Worm (Caenorhabditis elegans) whole organism, L2 larva: ENCODE measurements around the gene tag-343.

Experiments used
- C34F6.9 ChIP-seq: fragments of 150-350 bp; optimal IDR thresholded peaks from 2 replicates; lab custom pipeline; 2014; ENCODE audit warnings: missing biosample characterization, missing genetic modification characterization
- F13H6.1 ChIP-seq: sonication (generic microtip); optimal IDR thresholded peaks from 2 replicates; lab custom pipeline; 2016; ENCODE audit warnings: missing genetic modification characterization, missing compliant biosample characterization
- R02D3.7 ChIP-seq: fragments of 150-350 bp; optimal IDR thresholded peaks from 2 replicates; lab custom pipeline; 2014; ENCODE audit warnings: missing biosample characterization, missing genetic modification characterization
- Y55F3AM.14 ChIP-seq: fragments of 200-800 bp; sonication (Bioruptor generic); optimal IDR thresholded peaks from 2 replicates; lab custom pipeline; 2018; ENCODE audit warnings: mild to moderate bottlenecking, missing genetic modification characterization, missing compliant biosample characterization
- ZK546.5 ChIP-seq: sonication (generic microtip); optimal IDR thresholded peaks from 2 replicates; lab custom pipeline; 2017; ENCODE audit warnings: missing biosample characterization, missing genetic modification characterization
- aly-2 ChIP-seq: fragments of 150-350 bp; optimal IDR thresholded peaks from 2 replicates; lab custom pipeline; 2014; ENCODE audit warnings: missing biosample characterization, missing genetic modification characterization
- ama-1 ChIP-seq: fragments of 150-350 bp; optimal IDR thresholded peaks from 2 replicates; lab custom pipeline; 2018; ENCODE audit warnings: inconsistent platforms
- blmp-1 ChIP-seq: sonication (generic microtip); optimal IDR thresholded peaks from 2 replicates; lab custom pipeline; 2017; ENCODE audit warnings: missing genetic modification characterization, mild to moderate bottlenecking, missing compliant biosample characterization, antibody characterized with exemption, moderate library complexity; ENCODE audit not compliant: insufficient read depth
- ceh-82 ChIP-seq: fragments of 150-350 bp; optimal IDR thresholded peaks from 2 replicates; lab custom pipeline; 2014; ENCODE audit warnings: missing biosample characterization, missing genetic modification characterization
- crh-2 ChIP-seq: sonication (generic microtip); optimal IDR thresholded peaks from 2 replicates; lab custom pipeline; 2017; ENCODE audit warnings: missing biosample characterization, missing genetic modification characterization
- dmd-4 ChIP-seq: sonication (generic microtip); optimal IDR thresholded peaks from 2 replicates; lab custom pipeline; 2017; ENCODE audit warnings: missing biosample characterization, missing genetic modification characterization
- fos-1 ChIP-seq: fragments of 150-350 bp; optimal IDR thresholded peaks from 2 replicates; lab custom pipeline; 2014; ENCODE audit warnings: missing biosample characterization, missing genetic modification characterization
- gmeb-1 ChIP-seq: fragments of 150-350 bp; optimal IDR thresholded peaks from 2 replicates; lab custom pipeline; 2014; ENCODE audit warnings: missing biosample characterization, missing genetic modification characterization
- lin-39 ChIP-seq: fragments of 150-350 bp; optimal IDR thresholded peaks from 2 replicates; lab custom pipeline; 2014; ENCODE audit warnings: missing biosample characterization, missing genetic modification reagents, missing genetic modification characterization
- lsy-2 ChIP-seq, 2 experiments: fragments of 150-350 bp in 1 of 2; sonication (generic microtip) in 1 of 2; optimal IDR thresholded peaks; 2 replicates each; lab custom pipeline; 2014 to 2017; ENCODE audit warnings: missing biosample characterization in 2 of 2, missing genetic modification characterization in 2 of 2
- mab-5 ChIP-seq: fragments of 150-350 bp; optimal IDR thresholded peaks from 2 replicates; lab custom pipeline; 2014; ENCODE audit warnings: missing biosample characterization, missing genetic modification characterization
- mbf-1 ChIP-seq: sonication (generic microtip); optimal IDR thresholded peaks from 2 replicates; lab custom pipeline; 2017; ENCODE audit warnings: missing biosample characterization, missing genetic modification characterization
- mdl-1 ChIP-seq, 2 experiments: fragments of 150-350 bp in 1 of 2; sonication (generic microtip) in 1 of 2; optimal IDR thresholded peaks; 2 replicates each; lab custom pipeline; 2017; ENCODE audit warnings: missing biosample characterization in 2 of 2, missing genetic modification characterization in 2 of 2
- nhr-10 ChIP-seq: sonication (generic microtip); optimal IDR thresholded peaks from 2 replicates; lab custom pipeline; 2017; ENCODE audit warnings: missing biosample characterization, missing genetic modification characterization
- nhr-11 ChIP-seq: fragments of 150-350 bp; optimal IDR thresholded peaks from 2 replicates; lab custom pipeline; 2014; ENCODE audit warnings: missing biosample characterization, missing genetic modification characterization
- nhr-129 ChIP-seq: fragments of 150-350 bp; optimal IDR thresholded peaks from 2 replicates; lab custom pipeline; 2014; ENCODE audit warnings: missing biosample characterization, missing genetic modification characterization
- nhr-21 ChIP-seq: fragments of 150-350 bp; optimal IDR thresholded peaks from 2 replicates; lab custom pipeline; 2014; ENCODE audit warnings: missing biosample characterization, missing genetic modification characterization
- nhr-23 ChIP-seq: fragments of 150-350 bp; optimal IDR thresholded peaks from 2 replicates; lab custom pipeline; 2014; ENCODE audit warnings: missing biosample characterization, missing genetic modification reagents, missing genetic modification characterization
- nhr-237 ChIP-seq: fragments of 150-350 bp; optimal IDR thresholded peaks from 2 replicates; lab custom pipeline; 2014; ENCODE audit warnings: missing biosample characterization, missing genetic modification characterization
- nhr-25 ChIP-seq: fragments of 150-350 bp; sonication (generic microtip); optimal IDR thresholded peaks from 3 replicates; lab custom pipeline; 2014; ENCODE audit warnings: missing biosample characterization, missing genetic modification characterization
- nhr-6 ChIP-seq: fragments of 150-350 bp; optimal IDR thresholded peaks from 2 replicates; lab custom pipeline; 2014; ENCODE audit warnings: missing biosample characterization, missing genetic modification characterization
- nhr-77 ChIP-seq: fragments of 150-350 bp; optimal IDR thresholded peaks from 2 replicates; lab custom pipeline; 2014; ENCODE audit warnings: missing biosample characterization, missing genetic modification characterization
- sem-4 ChIP-seq: fragments of 150-350 bp; optimal IDR thresholded peaks from 2 replicates; lab custom pipeline; 2014; ENCODE audit warnings: missing biosample characterization, missing genetic modification reagents, missing genetic modification characterization
- sma-3 ChIP-seq: sonication (generic microtip); optimal IDR thresholded peaks from 2 replicates; lab custom pipeline; 2016; ENCODE audit warnings: missing genetic modification reagents, missing genetic modification characterization, missing compliant biosample characterization
- unc-55 ChIP-seq: fragments of 150-350 bp; sonication (generic microtip); optimal IDR thresholded peaks from 3 replicates; lab custom pipeline; 2014; ENCODE audit warnings: missing biosample characterization, missing genetic modification reagents, missing genetic modification characterization
- zag-1 ChIP-seq: fragments of 150-350 bp; optimal IDR thresholded peaks from 2 replicates; lab custom pipeline; 2014; ENCODE audit warnings: missing biosample characterization, missing genetic modification characterization

tag-343 gene

DNA sequence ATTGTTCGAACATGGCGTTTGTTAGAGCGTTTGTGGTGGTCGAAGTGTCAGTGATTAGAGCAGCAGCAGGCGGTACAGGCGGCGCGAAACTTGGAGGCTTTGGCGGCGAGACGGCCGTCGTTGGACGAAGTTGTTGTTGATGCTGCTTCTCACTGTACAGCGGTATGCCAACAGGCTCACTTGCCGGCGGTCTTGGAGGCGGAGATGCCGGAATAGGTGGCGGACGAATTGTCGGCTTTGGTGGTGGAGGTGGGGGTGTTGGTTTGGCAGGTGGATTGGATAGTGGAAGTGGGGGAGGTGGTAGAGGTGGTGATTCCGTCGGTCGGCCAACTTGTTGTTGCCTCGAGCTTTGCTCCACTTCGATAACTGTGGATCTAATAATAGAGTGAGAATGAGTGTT lies 3.3 kb downstream of the tag-343 start:
- TF ChIP-seq nhr-237 (tag; lab: Kevin White, UChicago) (no peak), crh-2 (tag; lab: Kevin White, UChicago) (no peak), unc-55 (GFP tag; lab: Kevin White, UChicago) (no peak), nhr-11 (tag; lab: Kevin White, UChicago) (no peak), fos-1 (tag; lab: Kevin White, UChicago) (no peak), nhr-25 (tag; lab: Kevin White, UChicago) (no peak), lin-39 (tag; lab: Kevin White, UChicago) (no peak), Y55F3AM.14 (GFP tag; lab: Kevin White, UChicago) (no peak), blmp-1 (tag; lab: Kevin White, UChicago) (no peak), ZK546.5 (tag; lab: Kevin White, UChicago) (no peak), sma-3 (GFP tag; lab: Kevin White, UChicago) (no peak)

DNA sequence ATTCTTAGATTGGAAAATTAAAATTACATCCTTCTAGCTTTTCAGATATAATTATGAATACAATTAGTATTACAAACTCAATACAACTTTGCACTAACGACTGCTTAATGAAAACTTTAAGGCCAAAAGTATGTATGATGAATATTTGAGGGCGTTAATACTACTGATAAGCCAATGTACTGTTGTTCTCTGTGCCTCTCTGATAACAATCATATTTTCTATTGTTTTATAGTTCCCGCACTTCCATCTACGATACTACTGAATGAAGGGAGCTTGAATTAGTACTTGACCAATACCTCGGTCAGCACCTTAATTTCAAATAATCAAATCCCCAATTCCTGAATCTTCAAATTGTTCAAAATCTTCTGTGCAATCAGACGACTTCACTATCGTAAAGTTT lies 5.4 kb downstream of the tag-343 start:
- TF ChIP-seq fos-1 (tag; lab: Kevin White, UChicago) (peak; percentile 56), sma-3 (GFP tag; lab: Kevin White, UChicago) (no peak), mdl-1 (tag; optimal IDR thresholded peaks at IDR 0.05; lab: Kevin White, UChicago) (no peak), F13H6.1 (tag; lab: Kevin White, UChicago) (peak; percentile 2), ama-1 (lab: Kevin White, UChicago) (no peak), sem-4 (no peak), gmeb-1 (no peak), mbf-1 (no peak), nhr-129 (tag; lab: Kevin White, UChicago) (no peak)

DNA sequence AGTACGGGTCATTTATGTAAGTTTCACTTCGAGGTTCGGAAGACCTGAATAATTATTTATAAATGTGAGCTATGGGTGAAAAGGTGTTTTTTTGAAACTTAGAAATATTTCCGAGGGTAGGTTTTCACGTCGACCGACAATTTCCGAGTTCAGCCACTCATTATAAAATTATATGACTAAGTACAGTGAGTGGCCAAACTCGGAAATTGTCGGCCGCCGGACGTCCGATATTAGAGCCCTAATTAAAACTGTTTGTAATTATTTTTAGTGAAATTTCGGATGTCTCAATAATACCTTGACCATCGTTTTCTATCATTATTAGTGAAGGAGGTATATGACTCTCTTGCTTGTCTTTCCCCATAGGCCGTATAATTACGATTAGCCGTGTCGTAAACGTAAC lies 7.0 kb downstream of the tag-343 start:
- TF ChIP-seq Y55F3AM.14 (GFP tag; lab: Kevin White, UChicago) (no peak), zag-1 (no peak), nhr-21 (tag; lab: Kevin White, UChicago) (no peak)

DNA sequence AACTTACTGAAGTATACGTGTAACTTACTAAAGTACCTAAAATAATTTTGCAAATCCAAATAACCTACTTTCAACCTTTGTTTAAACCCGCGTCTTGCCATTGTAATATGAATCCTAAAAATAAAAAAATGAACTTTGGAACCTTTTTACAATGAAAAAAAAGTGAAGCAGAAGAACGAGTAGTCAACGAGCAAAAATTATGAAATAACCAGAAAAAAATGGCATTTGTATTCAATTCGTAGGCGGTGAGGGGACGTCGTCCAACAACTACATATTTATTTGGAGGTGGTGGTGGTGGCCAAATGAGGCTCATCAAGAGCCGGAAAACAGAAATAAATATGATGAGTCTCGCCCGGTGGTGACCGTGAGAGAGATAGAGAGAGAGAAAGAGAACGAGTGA lies 11.8 kb downstream of the tag-343 start, which contains the start of gene F43B10.1:
F43B10.1 (minus strand) TSS at position 101 of the 400 bp plus-strand sequence.
- TF ChIP-seq lsy-2 (tag; optimal IDR thresholded peaks at IDR 0.05; lab: Kevin White, UChicago) (no peak), R02D3.7 (tag; lab: Kevin White, UChicago) (no peak), nhr-77 (no peak), C34F6.9 (tag; lab: Kevin White, UChicago) (no peak), nhr-10 (tag; lab: Kevin White, UChicago) (no peak), nhr-237 (tag; lab: Kevin White, UChicago) (no peak), Y55F3AM.14 (GFP tag; lab: Kevin White, UChicago) (no peak), lin-39 (tag; lab: Kevin White, UChicago) (no peak), F13H6.1 (tag; lab: Kevin White, UChicago) (no peak), mab-5 (no peak)

DNA sequence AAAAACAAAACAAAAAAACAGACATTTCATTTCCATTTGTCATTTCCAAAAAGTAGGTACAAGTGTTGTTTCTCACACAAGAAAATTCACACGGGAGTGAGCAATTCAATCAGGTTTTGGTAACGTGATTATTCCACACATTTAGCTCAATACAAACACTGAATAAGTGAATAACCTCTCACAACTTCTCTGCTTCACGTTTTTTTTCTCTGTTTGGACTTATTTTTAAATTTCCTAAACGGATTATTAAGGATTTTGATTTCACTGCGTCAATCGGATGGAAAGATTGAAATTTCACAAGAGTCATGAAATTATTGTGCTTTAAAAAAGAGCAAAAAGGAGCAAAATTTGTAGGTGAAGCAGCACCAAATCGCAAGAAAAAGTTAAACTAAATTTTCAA lies 14.3 kb downstream of the tag-343 start:
- TF ChIP-seq nhr-23 (tag; lab: Kevin White, UChicago) (no peak), ceh-82 (tag; lab: Kevin White, UChicago) (no peak), nhr-6 (tag; lab: Kevin White, UChicago) (no peak), blmp-1 (tag; lab: Kevin White, UChicago) (no peak), aly-2 (tag; lab: Kevin White, UChicago) (no peak), gmeb-1 (no peak), dmd-4 (tag; lab: Kevin White, UChicago) (no peak), nhr-77 (no peak), sma-3 (GFP tag; lab: Kevin White, UChicago) (no peak), sem-4 (no peak)

DNA sequence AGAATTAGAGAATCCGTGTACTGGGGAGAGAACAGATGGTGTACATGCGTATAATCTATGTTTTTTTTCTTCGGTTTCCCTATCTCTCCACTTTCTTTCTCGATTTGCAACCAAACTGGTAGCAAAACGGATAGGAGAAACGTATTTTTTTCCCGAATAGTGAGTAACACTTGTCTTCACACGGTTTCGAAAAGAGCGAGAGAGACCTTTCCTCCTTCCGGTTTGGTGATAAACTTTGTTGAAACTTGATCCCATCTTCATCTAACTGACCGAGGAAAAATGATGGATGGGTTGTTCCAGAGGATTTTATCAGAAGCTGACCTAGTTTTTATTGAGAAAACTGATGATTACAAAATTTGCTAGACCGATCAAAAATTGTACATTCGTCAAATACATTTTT lies 16.2 kb downstream of the tag-343 start:
- TF ChIP-seq sma-3 (GFP tag; lab: Kevin White, UChicago) (no peak), fos-1 (tag; lab: Kevin White, UChicago) (no peak), C34F6.9 (tag; lab: Kevin White, UChicago) (no peak), R02D3.7 (tag; lab: Kevin White, UChicago) (no peak), Y55F3AM.14 (GFP tag; lab: Kevin White, UChicago) (no peak), nhr-10 (tag; lab: Kevin White, UChicago) (no peak), unc-55 (GFP tag; lab: Kevin White, UChicago) (no peak)
- TF ChIP-seq, all 48 proteins: peak for 0
